Worm (Caenorhabditis elegans) whole organism, mixed stage, embryonic: ENCODE results near the gene R04E5.9.

ENCODE experiments used
- hlh-1 ChIP-seq: fragments of 150-350 bp; optimal IDR thresholded peaks from 2 replicates; lab custom pipeline; 2014; ENCODE audit warnings: missing biosample characterization, missing genetic modification reagents, missing genetic modification characterization
- mep-1 ChIP-seq: fragments of 150-350 bp; optimal IDR thresholded peaks from 2 replicates; lab custom pipeline; 2017; ENCODE audit warnings: missing biosample characterization, missing genetic modification reagents, missing genetic modification characterization, inconsistent platforms
- nhr-237 ChIP-seq: fragments of 150-350 bp; optimal IDR thresholded peaks from 2 replicates; lab custom pipeline; 2014; ENCODE audit warnings: missing biosample characterization, missing genetic modification characterization
- pha-4 ChIP-seq: fragments of 150-350 bp; optimal IDR thresholded peaks from 2 replicates; lab custom pipeline; 2018; ENCODE audit warnings: missing biosample characterization, missing genetic modification reagents, missing genetic modification characterization
- unc-62 ChIP-seq: fragments of 150-350 bp; optimal IDR thresholded peaks from 2 replicates; lab custom pipeline; 2014; ENCODE audit warnings: missing biosample characterization, missing genetic modification reagents, missing genetic modification characterization

DNA sequence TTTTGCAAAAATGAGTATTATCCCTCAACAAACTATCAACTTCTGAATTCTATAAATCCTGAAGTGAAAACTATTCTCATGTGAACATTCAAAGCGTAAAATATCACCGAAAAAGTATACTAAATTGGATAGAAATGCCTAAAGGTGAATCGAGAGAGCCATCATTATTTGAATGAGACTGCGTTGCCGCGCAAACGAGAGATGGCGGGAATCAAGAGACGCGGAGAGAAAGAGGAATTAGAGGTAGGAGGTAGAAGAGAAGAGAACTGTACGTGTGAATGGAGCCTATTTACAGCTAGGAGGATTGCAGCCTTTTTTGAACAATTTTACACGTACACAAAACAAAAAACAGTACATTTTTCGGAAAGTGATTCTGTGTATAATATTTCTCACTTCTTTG, 48.6 kb upstream of the R04E5.9 start:
- no peak for TF ChIP-seq mep-1 (tag; lab: Kevin White, UChicago)
- no peak for TF ChIP-seq nhr-237 (tag; lab: Kevin White, UChicago)
- no peak for TF ChIP-seq unc-62
- no peak for TF ChIP-seq hlh-1
- no peak for TF ChIP-seq pha-4 (tag; lab: Kevin White, UChicago)
